Worm (Caenorhabditis elegans) whole organism, L4/young adult: ENCODE measurements around the gene dhhc-5.

Experiments
- W03F9.2 ChIP-seq: fragments of 150-350 bp; optimal IDR thresholded peaks from 2 replicates; lab custom pipeline; 2014; ENCODE audit warnings: missing biosample characterization, missing genetic modification characterization
- dao-5 ChIP-seq: sonication (generic microtip); optimal IDR thresholded peaks from 2 replicates; lab custom pipeline; 2016; ENCODE audit warnings: missing genotype, missing genetic modification characterization, moderate library complexity, missing compliant biosample characterization
- him-1 ChIP-seq: sonication (generic microtip); optimal IDR thresholded peaks from 2 replicates; lab custom pipeline; 2016; ENCODE audit warnings: missing genotype, missing genetic modification reagents, missing genetic modification characterization, missing compliant biosample characterization

ce11 chrIII:6880797-6881196 is 31.9 kb upstream of the dhhc-5 start, which contains the start of gene K04C2.7:
- TF ChIP-seq him-1 (no peak), W03F9.2 (no peak), dao-5 (no peak)
